Worm (Caenorhabditis elegans): Measurements from ENCODE around the gene ndab-2.

Gene ndab-2

DNA sequence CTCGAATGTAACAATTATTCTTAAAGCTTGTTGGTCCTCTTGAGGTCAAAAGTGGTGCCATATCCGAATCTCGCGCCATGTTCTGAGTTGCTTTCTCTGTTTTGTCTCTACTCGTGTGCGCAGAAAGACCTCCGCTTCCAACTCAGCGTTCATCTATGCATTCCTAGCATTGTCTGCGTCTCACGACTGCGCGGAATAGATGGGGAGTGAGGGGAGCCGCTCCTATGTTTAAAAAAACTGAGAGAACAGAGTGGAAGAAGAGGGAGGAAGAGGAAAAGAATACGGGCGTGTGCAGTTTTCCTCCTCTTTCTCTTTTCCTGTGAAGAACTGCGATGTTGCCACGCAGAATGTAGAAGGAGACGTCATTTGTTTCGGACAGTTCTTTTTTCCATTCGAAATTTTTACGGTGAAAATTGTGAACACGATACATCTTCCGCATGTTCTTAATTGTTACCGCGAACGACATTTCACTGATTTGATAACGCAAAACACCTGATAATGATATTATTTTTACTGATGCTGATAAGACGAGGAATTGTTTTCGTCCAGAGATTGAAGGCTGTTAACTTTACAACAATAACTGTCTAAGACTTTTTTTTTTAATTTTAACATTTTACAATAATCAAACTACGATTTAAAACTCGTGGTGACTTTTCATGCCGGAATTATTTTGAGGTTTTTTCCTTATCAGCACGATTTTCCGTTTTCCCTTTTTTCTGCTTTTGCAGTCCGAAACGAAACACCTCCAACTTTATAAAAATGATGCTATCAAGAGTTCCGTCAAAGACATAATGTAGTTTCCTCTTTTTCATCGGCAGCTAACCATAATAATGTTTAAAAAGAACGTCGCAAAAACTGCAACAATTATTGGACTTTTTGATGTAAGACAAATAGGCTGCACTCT lies 13.6 kb upstream of the ndab-2 start (continued):
- no peak for TF ChIP-seq irx-1 (tag; optimal IDR thresholded peaks at IDR 0.05)
- TF ChIP-seq jun-1 (tag; optimal IDR thresholded peaks at IDR 0.05) = no peak
- TF ChIP-seq vab-15 (tag; optimal IDR thresholded peaks at IDR 0.05) = no peak
- peak in 2 of 3 experiments; percentile 16 to 49 for TF ChIP-seq dpl-1 (GFP tag; optimal IDR thresholded peaks at IDR 0.05)
- no peak for TF ChIP-seq pax-3 (tag; optimal IDR thresholded peaks at IDR 0.05)
- TF ChIP-seq tlp-1 (tag; optimal IDR thresholded peaks at IDR 0.05) = no peak
- TF ChIP-seq pag-3 (tag; optimal IDR thresholded peaks at IDR 0.05; ENCODE audit: borderline replicate concordance, insufficient read depth) = no peak
- no peak for TF ChIP-seq pqm-1 (tag; optimal IDR thresholded peaks at IDR 0.05)
- TF ChIP-seq nhr-12 (tag; optimal IDR thresholded peaks at IDR 0.05) = no peak
- no peak for TF ChIP-seq blmp-1 (tag; optimal IDR thresholded peaks at IDR 0.05)
- no peak for TF ChIP-seq C16A3.4 (tag; optimal IDR thresholded peaks at IDR 0.05)
- no peak for TF ChIP-seq egl-13 (tag; optimal IDR thresholded peaks at IDR 0.05)
- no peak for TF ChIP-seq unc-30 (tag; optimal IDR thresholded peaks at IDR 0.05)
- TF ChIP-seq zag-1 (tag; optimal IDR thresholded peaks at IDR 0.05) = no peak
- TF ChIP-seq nhr-76 (tag; optimal IDR thresholded peaks at IDR 0.05) = no peak

ce11 chrIII:7167568-7167937 lies 13.0 kb upstream of the ndab-2 start, which contains the start of gene acs-4:
Gene acs-4 (plus strand): TSS chrIII:7167838.
- TF ChIP-seq blmp-1 (tag; optimal IDR thresholded peaks at IDR 0.05) (peak; percentile 12), nhr-90 (tag; optimal IDR thresholded peaks at IDR 0.05; ENCODE audit: poor library complexity) (no peak), dpl-1 (GFP tag; optimal IDR thresholded peaks at IDR 0.05) (no peak)

DNA sequence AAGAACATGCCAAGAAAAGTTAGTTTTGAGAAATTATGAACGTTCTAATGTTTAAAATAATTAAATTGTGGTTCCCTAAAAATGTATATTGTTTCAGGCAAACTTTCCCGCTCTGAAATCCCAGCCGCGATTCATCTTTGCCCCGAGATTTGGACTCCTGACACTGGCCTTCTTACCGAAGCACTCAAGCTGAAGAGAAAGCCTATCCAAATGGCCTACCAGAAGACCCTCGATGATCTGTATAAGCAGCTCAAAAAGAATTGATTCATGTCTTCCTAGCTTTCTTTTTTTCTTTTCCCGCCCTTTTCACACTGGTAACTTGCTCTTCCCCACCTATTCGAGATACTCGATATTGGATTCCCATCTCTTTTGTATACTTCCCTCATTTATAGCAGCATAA lies 10.5 kb upstream of the ndab-2 start:
- TF ChIP-seq pqm-1 (tag; optimal IDR thresholded peaks at IDR 0.05) (no peak), C04F5.9 (tag; optimal IDR thresholded peaks at IDR 0.05) (no peak), unc-130 (tag; optimal IDR thresholded peaks at IDR 0.05) (no peak), tbx-2 (tag; optimal IDR thresholded peaks at IDR 0.05) (no peak), ceh-90 (tag; optimal IDR thresholded peaks at IDR 0.05) (no peak), pax-3 (tag; optimal IDR thresholded peaks at IDR 0.05) (no peak), lin-13 (GFP tag; optimal IDR thresholded peaks at IDR 0.05) (no peak), skn-1 (tag; optimal IDR thresholded peaks at IDR 0.05) (no peak), unc-62 (GFP tag; optimal IDR thresholded peaks at IDR 0.05) (no peak), pag-3 (tag; optimal IDR thresholded peaks at IDR 0.05; ENCODE audit: borderline replicate concordance, insufficient read depth) (no peak), C34B4.2 (tag; optimal IDR thresholded peaks at IDR 0.05) (no peak)

DNA sequence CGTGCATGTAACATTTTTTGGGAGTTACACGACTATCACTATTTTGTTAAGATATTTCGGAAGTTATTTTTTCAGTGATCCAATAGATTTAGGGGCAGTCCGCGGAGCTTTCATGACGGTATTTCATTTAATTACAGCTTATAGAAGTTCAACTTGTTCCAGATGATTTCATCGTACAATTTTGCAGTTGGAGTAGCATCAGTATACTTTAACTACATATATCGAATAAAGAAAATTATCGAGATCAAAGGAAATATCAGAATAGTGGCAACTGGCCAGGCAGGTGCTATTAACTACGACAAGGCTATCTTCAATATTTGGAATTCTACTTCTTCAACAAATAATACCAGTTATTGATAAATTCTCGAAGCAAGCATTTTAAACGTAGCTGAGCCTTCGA lies 2.1 kb upstream of the ndab-2 start:
- TF ChIP-seq nhr-85 (tag) = peak; percentile 46
- no peak for TF ChIP-seq snu-23 (GFP tag; optimal IDR thresholded peaks at IDR 0.05)
- no peak for TF ChIP-seq egl-27 (tag; optimal IDR thresholded peaks at IDR 0.05)
- TF ChIP-seq vab-15 (tag; optimal IDR thresholded peaks at IDR 0.05) = no peak
- no peak for TF ChIP-seq nhr-19 (GFP tag; conservative IDR thresholded peaks at IDR 0.05)
- TF ChIP-seq dpl-1 (GFP tag; optimal IDR thresholded peaks at IDR 0.05) = no peak
- TF ChIP-seq lin-14 (GFP tag; optimal IDR thresholded peaks at IDR 0.05) = no peak
- no peak for TF ChIP-seq blmp-1 (tag; optimal IDR thresholded peaks at IDR 0.05)
- no peak for TF ChIP-seq unc-86 (tag; optimal IDR thresholded peaks at IDR 0.05)
- no peak for TF ChIP-seq efl-1 (optimal IDR thresholded peaks at IDR 0.05)
- peak in 1 of 2 experiments; percentile 85 for TF ChIP-seq efl-1 (GFP tag; optimal IDR thresholded peaks at IDR 0.05 in 1 of 2)
- TF ChIP-seq sup-37 (GFP tag; optimal IDR thresholded peaks at IDR 0.05) = no peak
- TF ChIP-seq F16B12.6 (tag; optimal IDR thresholded peaks at IDR 0.05) = no peak
- TF ChIP-seq mdl-1 (tag; optimal IDR thresholded peaks at IDR 0.05) = no peak
- TF ChIP-seq nhr-84 (tag; optimal IDR thresholded peaks at IDR 0.05) = no peak
- TF ChIP-seq hlh-17 (GFP tag; optimal IDR thresholded peaks at IDR 0.05; ENCODE audit: borderline replicate concordance) = no peak
- no peak for TF ChIP-seq nhr-71 (tag; optimal IDR thresholded peaks at IDR 0.05)
- TF ChIP-seq lir-3 (tag; optimal IDR thresholded peaks at IDR 0.05; ENCODE audit: poor library complexity) = no peak
- peak in 1 of 2 experiments; percentile 14 for TF ChIP-seq lsy-2 (tag; optimal IDR thresholded peaks at IDR 0.05)
- TF ChIP-seq unc-130 (tag; optimal IDR thresholded peaks at IDR 0.05) = no peak

Measured in whole organism, L1 larva.